Worm (Caenorhabditis elegans) whole organism, L1 larva: Measurements from ENCODE around the gene zig-10.

Experiments used
- ama-1 ChIP-seq: fragments of 150-350 bp; optimal IDR thresholded peaks from 2 replicates; lab custom pipeline; 2014
- fos-1 ChIP-seq: fragments of 150-350 bp; optimal IDR thresholded peaks from 2 replicates; lab custom pipeline; 2014; ENCODE audit warnings: missing biosample characterization, missing genetic modification characterization
- nhr-11 ChIP-seq: fragments of 150-350 bp; optimal IDR thresholded peaks from 2 replicates; lab custom pipeline; 2014; ENCODE audit warnings: missing biosample characterization, missing genetic modification characterization
- tbx-2 ChIP-seq: sonication (generic microtip); optimal IDR thresholded peaks from 2 replicates; lab custom pipeline; 2016; ENCODE audit warnings: missing genetic modification characterization, missing compliant biosample characterization

ce11 chrII:6358232-6358631 is 40.3 kb upstream of the zig-10 start:
- TF ChIP-seq nhr-11 (tag; lab: Kevin White, UChicago), result no peak
- no peak for TF ChIP-seq ama-1 (lab: Kevin White, UChicago)
- TF ChIP-seq tbx-2 (tag; lab: Kevin White, UChicago), result no peak
- TF ChIP-seq fos-1 (tag; lab: Kevin White, UChicago), result no peak
